Worm (Caenorhabditis elegans) whole organism, L3 larva: ENCODE results near the gene C03G6.6.

Experiments used
- R02D3.7 ChIP-seq: fragments of 150-350 bp; optimal IDR thresholded peaks from 2 replicates; lab custom pipeline; 2014; ENCODE audit warnings: missing biosample characterization, missing genetic modification characterization
- ama-1 ChIP-seq: fragments of 150-350 bp; optimal IDR thresholded peaks from 2 replicates; lab custom pipeline; 2018
- egl-27 ChIP-seq: sonication (generic microtip); optimal IDR thresholded peaks from 4 replicates; lab custom pipeline; 2017; ENCODE audit warnings: missing biosample characterization, missing genetic modification reagents, missing genetic modification characterization
- fkh-10 ChIP-seq: sonication (generic microtip); optimal IDR thresholded peaks from 2 replicates; lab custom pipeline; 2017; ENCODE audit warnings: missing biosample characterization, missing genetic modification reagents, missing genetic modification characterization
- lin-39 ChIP-seq: fragments of 150-350 bp; optimal IDR thresholded peaks from 2 replicates; lab custom pipeline; 2018; ENCODE audit warnings: missing biosample characterization, missing genetic modification reagents, missing genetic modification characterization
- nhr-12 ChIP-seq: fragments of 150-350 bp; optimal IDR thresholded peaks from 2 replicates; lab custom pipeline; 2014; ENCODE audit warnings: missing biosample characterization, missing genetic modification characterization
- nhr-23 ChIP-seq: fragments of 150-350 bp; optimal IDR thresholded peaks from 2 replicates; lab custom pipeline; 2014; ENCODE audit warnings: missing biosample characterization, missing genetic modification reagents, missing genetic modification characterization
- nhr-237 ChIP-seq: fragments of 150-350 bp; optimal IDR thresholded peaks from 2 replicates; lab custom pipeline; 2014; ENCODE audit warnings: missing biosample characterization, missing genetic modification characterization
- nhr-25 ChIP-seq: sonication (generic microtip); optimal IDR thresholded peaks from 2 replicates; lab custom pipeline; 2017; ENCODE audit warnings: missing biosample characterization, missing genetic modification characterization
- nhr-77 ChIP-seq: fragments of 150-350 bp; optimal IDR thresholded peaks from 2 replicates; lab custom pipeline; 2014; ENCODE audit warnings: missing biosample characterization, missing genetic modification characterization
- pha-4 ChIP-seq: fragments of 150-350 bp; optimal IDR thresholded peaks from 2 replicates; lab custom pipeline; 2014; ENCODE audit warnings: missing biosample characterization, missing genetic modification reagents, missing genetic modification characterization
- snpc-4 ChIP-seq: fragments of 150-350 bp; optimal IDR thresholded peaks from 2 replicates; lab custom pipeline; 2014; ENCODE audit warnings: missing biosample characterization, missing genetic modification characterization
- ztf-11 ChIP-seq: fragments of 150-350 bp; optimal IDR thresholded peaks from 2 replicates; lab custom pipeline; 2014; ENCODE audit warnings: missing biosample characterization, missing genetic modification characterization
- ztf-4 ChIP-seq: fragments of 150-350 bp; optimal IDR thresholded peaks from 2 replicates; lab custom pipeline; 2014; ENCODE audit warnings: missing biosample characterization, missing genetic modification characterization

C03G6.6 gene

DNA sequence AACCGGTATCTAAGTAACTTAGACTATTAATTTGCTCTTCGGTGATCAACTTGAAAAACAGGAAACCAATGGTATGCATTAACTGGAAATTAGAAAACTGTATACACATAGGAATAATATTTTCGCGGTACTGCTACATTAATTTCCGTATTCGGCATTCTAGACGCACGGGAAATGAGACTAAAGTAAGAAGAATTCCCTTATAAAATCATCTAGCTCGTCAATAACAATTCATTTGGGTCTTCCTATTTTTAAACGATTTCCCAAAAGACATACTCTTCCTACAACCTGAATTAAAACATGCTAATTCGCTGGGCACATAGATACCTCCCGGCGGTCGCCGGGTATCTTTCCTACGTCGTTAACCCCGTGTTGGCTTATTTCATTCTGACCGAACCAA, 45.1 kb downstream of the C03G6.6 start, which contains the start of gene srj-13:
Gene srj-13 (plus strand): TSS at position 301 of the 400 bp plus-strand sequence.
- no peak for TF ChIP-seq ztf-11 (tag; lab: Kevin White, UChicago)
- TF ChIP-seq nhr-237 (tag; lab: Kevin White, UChicago), result no peak
- TF ChIP-seq egl-27 (tag; lab: Kevin White, UChicago), result no peak
- TF ChIP-seq ztf-4 (tag; lab: Kevin White, UChicago), result no peak
- TF ChIP-seq lin-39, result no peak
- TF ChIP-seq, all 47 proteins: peak for 0

DNA sequence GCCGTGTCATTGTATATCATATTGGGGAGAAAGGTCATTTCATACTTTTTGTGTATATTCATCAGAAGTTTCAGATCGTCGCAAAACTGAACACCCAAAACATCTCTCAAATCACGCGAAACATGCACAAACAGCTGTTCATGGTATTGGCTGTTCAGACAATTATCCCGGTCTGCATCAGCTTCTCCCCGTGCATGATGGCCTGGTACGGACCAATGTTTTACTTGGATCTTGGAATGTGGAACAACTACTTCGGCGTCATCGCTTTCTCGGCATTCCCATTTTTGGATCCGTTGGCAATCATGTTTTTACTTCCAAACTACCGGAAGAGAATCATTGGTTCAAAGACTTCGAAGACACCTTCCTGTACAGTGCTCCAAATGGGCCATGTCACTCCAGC, 46.3 kb downstream of the C03G6.6 start:
- TF ChIP-seq ama-1 (lab: Kevin White, UChicago) (no peak), nhr-12 (tag; lab: Kevin White, UChicago) (no peak), R02D3.7 (tag; lab: Kevin White, UChicago) (no peak), nhr-25 (no peak)

DNA sequence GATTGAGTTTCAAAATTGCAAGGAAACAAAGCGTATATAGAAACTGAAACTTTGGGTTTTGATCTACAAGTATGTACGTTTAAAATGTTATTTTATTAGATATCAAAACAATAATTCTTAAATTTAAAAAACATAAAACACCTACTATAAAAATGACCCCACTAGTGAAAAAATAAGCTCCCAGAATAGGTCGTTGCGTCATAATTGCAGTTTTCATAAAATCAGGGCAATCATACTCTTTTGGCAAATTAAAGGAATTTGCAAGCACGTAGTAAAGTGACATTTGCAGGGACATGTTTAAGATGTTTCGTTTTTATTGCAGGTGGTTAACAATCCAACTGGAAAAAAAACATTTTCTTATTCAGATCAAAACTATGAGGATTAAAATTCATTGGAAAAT, 51.3 kb downstream of the C03G6.6 start, which contains the start of gene srt-6:
Gene srt-6 (minus strand): TSS at position 295 of the 400 bp plus-strand sequence.
- TF ChIP-seq nhr-77, result no peak
- TF ChIP-seq pha-4 (tag; lab: Kevin White, UChicago), result no peak
- no peak for TF ChIP-seq fkh-10 (GFP tag; lab: Kevin White, UChicago)
- TF ChIP-seq ztf-4 (tag; lab: Kevin White, UChicago), result no peak
- no peak for TF ChIP-seq snpc-4 (tag; lab: Kevin White, UChicago)
- no peak for TF ChIP-seq nhr-23
